Worm (Caenorhabditis elegans): Measurements from ENCODE around the gene W07E6.5.

The W07E6.5 gene

DNA sequence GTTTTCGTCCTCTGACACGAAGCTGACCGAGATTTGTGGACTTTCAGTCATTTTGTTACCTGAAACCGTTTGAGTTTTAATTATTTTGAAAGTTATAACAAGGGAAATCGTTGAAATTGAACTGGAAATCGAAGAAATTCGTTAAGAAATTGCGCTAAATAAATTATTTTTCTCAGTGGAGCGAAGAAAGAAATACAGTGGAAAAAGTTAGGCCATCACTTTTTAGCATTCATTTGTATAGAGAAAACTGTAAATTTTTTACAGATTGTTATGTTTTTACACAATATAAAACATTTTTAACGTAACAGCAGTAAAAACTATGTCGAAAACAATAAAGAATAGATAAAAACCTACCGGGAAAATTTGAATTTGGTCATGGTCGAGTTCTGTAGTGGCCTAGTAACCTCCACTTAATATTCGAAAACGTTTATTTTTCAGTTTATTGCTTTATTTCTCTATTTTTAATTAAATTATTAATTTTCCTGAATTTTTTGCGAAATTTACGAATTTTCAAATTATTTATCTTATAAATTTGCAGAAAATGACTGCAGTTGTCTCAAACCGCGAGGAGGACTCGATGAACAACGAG is 11.1 kb downstream of the W07E6.5 start, which contains the start of the genes gldi-1 and prp-21:
TSS of gene gldi-1 (minus strand) at position 51 of the 589 bp plus-strand sequence.
TSS of gene prp-21 (plus strand) at position 539 of the 589 bp plus-strand sequence.
- TF ChIP-seq pha-4 (tag; optimal IDR thresholded peaks at IDR 0.05) (peak; percentile 56), snpc-4 (tag; optimal IDR thresholded peaks at IDR 0.05) (peak; percentile 13), nhr-67 (tag; optimal IDR thresholded peaks at IDR 0.05) (no peak), lin-15B (tag; optimal IDR thresholded peaks at IDR 0.05) (peak; percentile 80), mdl-1 (tag; optimal IDR thresholded peaks at IDR 0.05) (no peak)

DNA sequence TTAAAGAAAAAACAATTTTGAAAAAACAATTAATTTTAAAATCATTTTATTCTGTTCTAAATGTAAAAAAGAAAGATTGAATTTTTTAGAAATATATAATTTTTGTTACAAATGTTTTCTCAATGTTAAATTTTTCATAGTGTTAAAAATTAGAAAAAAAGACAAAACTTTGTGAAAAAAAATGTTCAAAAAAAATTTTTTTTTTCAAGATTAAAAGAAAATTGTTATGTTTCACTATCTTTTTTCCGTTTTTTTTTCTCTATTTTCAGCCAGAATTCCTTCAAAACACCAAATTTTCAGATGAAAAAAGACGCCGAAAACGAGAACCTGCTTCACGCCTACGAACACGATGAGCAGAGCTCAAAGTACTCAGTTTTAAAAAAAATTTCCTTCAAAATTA is 21.8 kb downstream of the W07E6.5 start, which contains the start of gene sms-5:
TSS of gene sms-5 (plus strand) at position 301 of the 400 bp plus-strand sequence.
- no peak for TF ChIP-seq lsy-12 (tag; optimal IDR thresholded peaks at IDR 0.05)
- no peak for TF ChIP-seq nhr-28 (tag; optimal IDR thresholded peaks at IDR 0.05)
- TF ChIP-seq ZK546.5 (tag; optimal IDR thresholded peaks at IDR 0.05): no peak
- TF ChIP-seq R02D3.7 (tag; optimal IDR thresholded peaks at IDR 0.05): no peak
- TF ChIP-seq fkh-2 (tag; optimal IDR thresholded peaks at IDR 0.05): no peak
- TF ChIP-seq fkh-10 (GFP tag; optimal IDR thresholded peaks at IDR 0.05): no peak
- no peak for TF ChIP-seq nhr-12 (tag; optimal IDR thresholded peaks at IDR 0.05)
- no peak for TF ChIP-seq ceh-28 (tag; optimal IDR thresholded peaks at IDR 0.05)
- TF ChIP-seq ztf-11 (tag; optimal IDR thresholded peaks at IDR 0.05): no peak
- TF ChIP-seq ceh-16 (tag; optimal IDR thresholded peaks at IDR 0.05): no peak
- TF ChIP-seq nhr-11 (tag; optimal IDR thresholded peaks at IDR 0.05): no peak
- TF ChIP-seq nhr-76 (tag; optimal IDR thresholded peaks at IDR 0.05): no peak
- TF ChIP-seq jun-1 (tag; optimal IDR thresholded peaks at IDR 0.05): no peak
- TF ChIP-seq pha-4 (tag; optimal IDR thresholded peaks at IDR 0.05): no peak
- no peak for TF ChIP-seq egl-27 (tag; optimal IDR thresholded peaks at IDR 0.05)
- no peak for TF ChIP-seq zag-1 (tag; optimal IDR thresholded peaks at IDR 0.05)
- no peak for TF ChIP-seq hmg-11 (tag; optimal IDR thresholded peaks at IDR 0.05)
- TF ChIP-seq mdl-1 (tag; optimal IDR thresholded peaks at IDR 0.05): no peak

DNA sequence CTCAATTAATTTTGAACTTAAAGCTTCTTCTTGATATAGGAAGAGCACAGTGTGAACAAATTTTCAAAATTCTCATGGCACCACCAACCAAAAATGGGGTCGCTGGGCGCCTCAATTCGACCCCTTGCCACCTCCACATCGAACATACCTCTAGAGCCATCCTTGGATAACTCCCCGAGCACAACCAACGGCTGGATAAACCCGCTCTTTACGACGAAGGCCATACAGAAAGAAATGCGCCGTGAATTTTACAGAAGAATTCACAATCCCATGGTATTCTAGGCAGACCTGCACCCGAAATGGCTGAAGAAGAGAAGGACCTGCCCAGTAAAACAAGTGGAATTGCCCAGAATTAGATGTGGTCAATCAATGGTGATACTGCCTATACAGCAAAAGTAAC is 29.3 kb downstream of the W07E6.5 start:
- TF ChIP-seq unc-62 (GFP tag; optimal IDR thresholded peaks at IDR 0.05): no peak
- no peak for TF ChIP-seq ztf-4 (tag; optimal IDR thresholded peaks at IDR 0.05)
- TF ChIP-seq nhr-12 (tag; optimal IDR thresholded peaks at IDR 0.05): no peak
- no peak for TF ChIP-seq elt-1 (tag; optimal IDR thresholded peaks at IDR 0.05)
- no peak for TF ChIP-seq elt-2 (tag; optimal IDR thresholded peaks at IDR 0.05)
- TF ChIP-seq ztf-11 (tag; optimal IDR thresholded peaks at IDR 0.05): no peak
- TF ChIP-seq nhr-43 (tag; optimal IDR thresholded peaks at IDR 0.05; ENCODE audit: poor library complexity, severe bottlenecking): no peak
- no peak for TF ChIP-seq mdl-1 (tag; optimal IDR thresholded peaks at IDR 0.05)
- no peak for TF ChIP-seq unc-39 (tag; optimal IDR thresholded peaks at IDR 0.05)
- TF ChIP-seq snpc-4 (tag; optimal IDR thresholded peaks at IDR 0.05): no peak
- TF ChIP-seq lin-15B (tag; optimal IDR thresholded peaks at IDR 0.05): no peak
- no peak for TF ChIP-seq fkh-10 (GFP tag; optimal IDR thresholded peaks at IDR 0.05)
- TF ChIP-seq nhr-76 (tag; optimal IDR thresholded peaks at IDR 0.05): no peak
- no peak for TF ChIP-seq pqm-1 (tag; optimal IDR thresholded peaks at IDR 0.05)
- TF ChIP-seq pha-4 (tag; optimal IDR thresholded peaks at IDR 0.05): no peak
- no peak for TF ChIP-seq eor-1 (tag; optimal IDR thresholded peaks at IDR 0.05)
- TF ChIP-seq lin-39 (tag; optimal IDR thresholded peaks at IDR 0.05): no peak
- TF ChIP-seq skn-1 (tag; optimal IDR thresholded peaks at IDR 0.05): no peak
- no peak for TF ChIP-seq lsy-12 (tag; optimal IDR thresholded peaks at IDR 0.05)

DNA sequence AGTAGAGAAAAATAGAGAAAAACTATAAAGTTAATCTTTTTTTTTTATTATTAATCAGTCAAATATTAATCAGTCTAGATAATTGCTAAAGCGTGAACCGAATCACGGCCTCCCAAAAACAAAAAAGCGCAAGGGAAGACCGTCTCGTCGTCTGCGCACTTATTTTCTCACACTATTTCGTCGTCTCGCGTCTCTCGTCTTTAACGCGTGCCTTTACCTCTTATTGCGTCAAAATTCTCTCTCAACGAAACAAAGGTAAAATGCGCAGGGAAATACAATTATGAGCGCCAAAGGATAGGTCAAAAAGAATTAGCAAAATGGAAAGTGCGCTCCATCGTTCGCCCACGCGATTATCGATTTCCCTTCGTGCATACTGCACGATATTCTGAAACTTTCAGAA is 32.8 kb downstream of the W07E6.5 start:
- TF ChIP-seq nhr-237 (tag; optimal IDR thresholded peaks at IDR 0.05) (no peak), R02D3.7 (tag; optimal IDR thresholded peaks at IDR 0.05) (no peak), daf-12 (tag; optimal IDR thresholded peaks at IDR 0.05) (no peak), pqm-1 (tag; optimal IDR thresholded peaks at IDR 0.05) (no peak), nhr-76 (tag; optimal IDR thresholded peaks at IDR 0.05) (no peak), elt-3 (tag; optimal IDR thresholded peaks at IDR 0.05) (no peak), lsy-12 (tag; optimal IDR thresholded peaks at IDR 0.05) (peak; percentile 68), nhr-28 (tag; optimal IDR thresholded peaks at IDR 0.05) (no peak), ZK546.5 (tag; optimal IDR thresholded peaks at IDR 0.05) (no peak), nhr-11 (tag; optimal IDR thresholded peaks at IDR 0.05) (no peak), ceh-9 (tag; optimal IDR thresholded peaks at IDR 0.05) (no peak), zag-1 (tag; optimal IDR thresholded peaks at IDR 0.05) (no peak), ztf-11 (tag; optimal IDR thresholded peaks at IDR 0.05) (no peak), pha-4 (tag; optimal IDR thresholded peaks at IDR 0.05) (no peak), mdl-1 (tag; optimal IDR thresholded peaks at IDR 0.05) (no peak), ceh-16 (tag; optimal IDR thresholded peaks at IDR 0.05) (no peak), nhr-25 (tag; optimal IDR thresholded peaks at IDR 0.05) (no peak), skn-1 (tag; optimal IDR thresholded peaks at IDR 0.05) (no peak), nhr-23 (tag; optimal IDR thresholded peaks at IDR 0.05) (peak; percentile 48), unc-39 (tag; optimal IDR thresholded peaks at IDR 0.05) (no peak), jun-1 (tag; optimal IDR thresholded peaks at IDR 0.05) (no peak), nhr-12 (tag; optimal IDR thresholded peaks at IDR 0.05) (no peak), hmg-11 (tag; optimal IDR thresholded peaks at IDR 0.05) (peak; percentile 9), egl-5 (tag; optimal IDR thresholded peaks at IDR 0.05) (no peak), nhr-77 (tag; optimal IDR thresholded peaks at IDR 0.05) (no peak), nhr-67 (tag; optimal IDR thresholded peaks at IDR 0.05) (no peak), nhr-43 (tag; optimal IDR thresholded peaks at IDR 0.05; ENCODE audit: poor library complexity, severe bottlenecking) (no peak), lin-15B (tag; optimal IDR thresholded peaks at IDR 0.05) (peak; percentile 53), egl-27 (tag; optimal IDR thresholded peaks at IDR 0.05) (no peak), ceh-82 (tag; optimal IDR thresholded peaks at IDR 0.05) (peak; percentile 19), unc-62 (GFP tag; optimal IDR thresholded peaks at IDR 0.05) (no peak), ceh-28 (tag; optimal IDR thresholded peaks at IDR 0.05) (peak; percentile 36), snpc-4 (tag; optimal IDR thresholded peaks at IDR 0.05) (no peak), elt-1 (tag; optimal IDR thresholded peaks at IDR 0.05) (no peak), fkh-10 (GFP tag; optimal IDR thresholded peaks at IDR 0.05) (no peak), lin-39 (tag; optimal IDR thresholded peaks at IDR 0.05) (no peak), sea-2 (GFP tag; optimal IDR thresholded peaks at IDR 0.05) (no peak)
